Fruit fly (Drosophila melanogaster) whole organism, embryonic: ENCODE data around the gene GIIIspla2.
A peak's percentile ranks its signal among the peaks of the same experiment; 100 is the strongest.

Source experiments
- CG10209 ChIP-seq: fragments of 200-800 bp; sonication (Bioruptor generic); optimal IDR thresholded peaks from 3 replicates; lab custom pipeline; 2017; ENCODE audit warnings: missing biosample characterization, mild to moderate bottlenecking, missing genetic modification characterization, missing genetic modification reagents
- CG10431 ChIP-seq: fragments of 200-800 bp; sonication (Bioruptor generic); optimal IDR thresholded peaks from 3 replicates; lab custom pipeline; 2018; ENCODE audit warnings: missing biosample characterization, mild to moderate bottlenecking, missing genetic modification characterization
- CG12391 ChIP-seq: fragments of 200-800 bp; sonication (Bioruptor generic); optimal IDR thresholded peaks from 3 replicates; lab custom pipeline; 2018; ENCODE audit warnings: missing biosample characterization, mild to moderate bottlenecking, missing genetic modification characterization, moderate library complexity
- CG12659 ChIP-seq: fragments of 200-800 bp; sonication (Bioruptor generic); optimal IDR thresholded peaks from 3 replicates; lab custom pipeline; 2017; ENCODE audit warnings: mild to moderate bottlenecking, missing biosample characterization, missing genetic modification reagents, missing genetic modification characterization
- CG12769 ChIP-seq: fragments of 200-800 bp; sonication (Bioruptor generic); optimal IDR thresholded peaks from 2 replicates; lab custom pipeline; 2019; ENCODE audit warnings: missing biosample characterization, mild to moderate bottlenecking, missing genetic modification characterization, moderate library complexity
- CG13123 ChIP-seq: fragments of 200-800 bp; sonication (Bioruptor generic); optimal IDR thresholded peaks from 2 replicates; lab custom pipeline; 2016; ENCODE audit warnings: missing biosample characterization, missing genetic modification characterization
- CG17359 ChIP-seq: fragments of 200-800 bp; sonication (Bioruptor generic); optimal IDR thresholded peaks from 3 replicates; lab custom pipeline; 2018; ENCODE audit warnings: missing biosample characterization, mild to moderate bottlenecking, missing genetic modification characterization, moderate library complexity
- CG30403 ChIP-seq: fragments of 200-800 bp; sonication (Bioruptor generic); optimal IDR thresholded peaks from 3 replicates; lab custom pipeline; 2016; ENCODE audit warnings: missing biosample characterization, missing genetic modification characterization
- CG34422 ChIP-seq: fragments of 200-800 bp; sonication (Bioruptor generic); IDR thresholded peaks from 3 replicates; pipeline ENCODE4 v1.3.6; 2022; ENCODE audit warnings: missing biosample characterization, missing genetic modification characterization
- CG3995 ChIP-seq: fragments of 200-800 bp; sonication (Bioruptor generic); optimal IDR thresholded peaks from 3 replicates; lab custom pipeline; 2016; ENCODE audit warnings: missing biosample characterization, missing genetic modification characterization
- CG6175 ChIP-seq: fragments of 200-800 bp; sonication (Bioruptor generic); IDR thresholded peaks from 3 replicates; pipeline ENCODE4 v1.3.6; 2022; ENCODE audit warnings: missing biosample characterization, missing genetic modification characterization
- CG6254 ChIP-seq: fragments of 200-800 bp; sonication (Bioruptor generic); optimal IDR thresholded peaks from 3 replicates; lab custom pipeline; 2017; ENCODE audit warnings: mild to moderate bottlenecking, missing biosample characterization, missing genetic modification reagents, missing genetic modification characterization
- CG6791 ChIP-seq: fragments of 200-800 bp; sonication (Bioruptor generic); IDR thresholded peaks from 3 replicates; pipeline ENCODE4 v1.3.6; 2022; ENCODE audit warnings: missing biosample characterization, missing genetic modification characterization; ENCODE audit not compliant: partially characterized antibody
- CG7357 ChIP-seq: fragments of 200-800 bp; sonication (Bioruptor generic); IDR thresholded peaks from 3 replicates; pipeline ENCODE4 v1.3.6; 2022; ENCODE audit warnings: missing biosample characterization, missing genetic modification characterization
- CG7839 ChIP-seq: fragments of 200-800 bp; sonication (Bioruptor generic); optimal IDR thresholded peaks from 3 replicates; lab custom pipeline; 2018; ENCODE audit warnings: missing biosample characterization, mild to moderate bottlenecking, missing genetic modification characterization, moderate library complexity
- CG8290 ChIP-seq, 3 experiments: fragments of 200-800 bp; sonication (Bioruptor generic); optimal IDR thresholded peaks; 2 replicates each; lab custom pipeline; 2016 to 2019; ENCODE audit warnings: missing biosample characterization in 3 of 3, missing genetic modification characterization in 3 of 3, mild to moderate bottlenecking in 2 of 3, moderate library complexity in 1 of 3
- Camta ChIP-seq: fragments of 200-800 bp; sonication (Bioruptor generic); optimal IDR thresholded peaks from 2 replicates; lab custom pipeline; 2016; ENCODE audit warnings: missing biosample characterization, missing genetic modification characterization
- Dek ChIP-seq: fragments of 200-800 bp; sonication (Bioruptor generic); optimal IDR thresholded peaks from 3 replicates; lab custom pipeline; 2019; ENCODE audit warnings: missing biosample characterization, mild to moderate bottlenecking, missing genetic modification characterization, moderate library complexity
- Fer1 ChIP-seq: fragments of 200-800 bp; sonication (Bioruptor generic); optimal IDR thresholded peaks from 2 replicates; lab custom pipeline; 2017; ENCODE audit warnings: missing biosample characterization, mild to moderate bottlenecking, missing genetic modification characterization
- Gsc ChIP-seq: fragments of 200-800 bp; sonication (Bioruptor generic); IDR thresholded peaks from 2 replicates; pipeline ENCODE4 v1.3.6; 2022; ENCODE audit warnings: missing biosample characterization, missing genetic modification characterization
- Gug ChIP-seq: fragments of 200-800 bp; sonication (Bioruptor generic); IDR thresholded peaks from 4 replicates; pipeline ENCODE4 v1.3.6; 2022; ENCODE audit warnings: missing biosample characterization, missing genetic modification characterization
- Lpt ChIP-seq: fragments of >200 bp; optimal IDR thresholded peaks from 2 replicates; lab custom pipeline; 2018; ENCODE audit warnings: missing biosample characterization, missing genetic modification characterization
- Nf-YB ChIP-seq: fragments of 200-800 bp; sonication (Bioruptor generic); optimal IDR thresholded peaks from 3 replicates; lab custom pipeline; 2019; ENCODE audit warnings: missing biosample characterization, mild to moderate bottlenecking, missing genetic modification characterization, moderate library complexity
- Optix ChIP-seq: fragments of 200-800 bp; sonication (Bioruptor generic); IDR thresholded peaks from 3 replicates; pipeline ENCODE4 v1.3.6; 2022; ENCODE audit warnings: missing biosample characterization, missing genetic modification characterization
- Sox100B ChIP-seq: fragments of 200-800 bp; sonication (Bioruptor generic); optimal IDR thresholded peaks from 3 replicates; lab custom pipeline; 2018; ENCODE audit warnings: missing biosample characterization, mild to moderate bottlenecking, missing genetic modification characterization
- Taf1 ChIP-seq: fragments of 200-800 bp; sonication (Bioruptor generic); IDR thresholded peaks from 2 replicates; pipeline ENCODE4 v1.3.6; 2022; ENCODE audit warnings: missing biosample characterization, missing genetic modification characterization
- Trl ChIP-seq, 3 experiments: fragments of >200 bp in 2 of 3; fragments of 200-800 bp in 1 of 3; sonication (Bioruptor generic) in 1 of 3; optimal IDR thresholded peaks; 2 replicates in 1 of 3; 3 replicates in 2 of 3; lab custom pipeline; 2016 to 2017; ENCODE audit warnings: missing biosample characterization in 1 of 3, missing genetic modification characterization in 1 of 3
- Vsx1 ChIP-seq: fragments of 200-800 bp; sonication (Bioruptor generic); optimal IDR thresholded peaks from 2 replicates; lab custom pipeline; 2017; ENCODE audit warnings: missing biosample characterization, mild to moderate bottlenecking, missing genetic modification characterization, missing genetic modification reagents
- ash1 ChIP-seq: fragments of 200-800 bp; sonication (Bioruptor generic); optimal IDR thresholded peaks from 2 replicates; lab custom pipeline; 2018; ENCODE audit warnings: missing biosample characterization, mild to moderate bottlenecking, missing genetic modification characterization
- cad ChIP-seq: fragments of >200 bp; optimal IDR thresholded peaks from 2 replicates; lab custom pipeline; 2017; ENCODE audit warnings: missing biosample characterization, missing genetic modification characterization
- crp ChIP-seq, 2 experiments: fragments of 200-800 bp; sonication (Bioruptor generic); optimal IDR thresholded peaks; 2 replicates in 1 of 2; 3 replicates in 1 of 2; lab custom pipeline; 2017; ENCODE audit warnings: missing biosample characterization in 2 of 2, missing genetic modification characterization in 2 of 2, mild to moderate bottlenecking in 1 of 2, moderate library complexity in 1 of 2
- dmrt99B ChIP-seq: fragments of 200-800 bp; sonication (Bioruptor generic); optimal IDR thresholded peaks from 2 replicates; lab custom pipeline; 2018; ENCODE audit warnings: missing biosample characterization, mild to moderate bottlenecking, missing genetic modification characterization, moderate library complexity
- dpn ChIP-seq, 2 experiments: fragments of 200-800 bp; sonication (Bioruptor generic); optimal IDR thresholded peaks; 3 replicates each; lab custom pipeline; 2016; ENCODE audit warnings: missing biosample characterization in 2 of 2, missing genetic modification characterization in 2 of 2
- jigr1 ChIP-seq: fragments of 200-800 bp; sonication (Bioruptor generic); IDR thresholded peaks from 3 replicates; pipeline ENCODE4 v1.3.6; 2022; ENCODE audit warnings: missing biosample characterization, missing genetic modification characterization
- knrl ChIP-seq: fragments of 200-800 bp; sonication (Bioruptor generic); IDR thresholded peaks from 3 replicates; pipeline ENCODE4 v1.3.6; 2022; ENCODE audit warnings: missing biosample characterization, missing genetic modification characterization; ENCODE audit not compliant: partially characterized antibody
- mirr ChIP-seq: fragments of 200-800 bp; sonication (Bioruptor generic); optimal IDR thresholded peaks from 3 replicates; lab custom pipeline; 2018; ENCODE audit warnings: missing biosample characterization, mild to moderate bottlenecking, missing genetic modification characterization
- nmo ChIP-seq: fragments of 200-800 bp; sonication (Bioruptor generic); optimal IDR thresholded peaks from 2 replicates; lab custom pipeline; 2018; ENCODE audit warnings: missing biosample characterization, mild to moderate bottlenecking, missing genetic modification characterization, moderate library complexity
- org-1 ChIP-seq: fragments of 200-800 bp; sonication (Bioruptor generic); optimal IDR thresholded peaks from 2 replicates; lab custom pipeline; 2017; ENCODE audit warnings: missing biosample characterization, missing genetic modification characterization
- peb ChIP-seq: fragments of 200-800 bp; sonication (Bioruptor generic); IDR thresholded peaks from 2 replicates; pipeline ENCODE4 v1.3.6; 2022; ENCODE audit warnings: missing biosample characterization, missing genetic modification characterization
- pum ChIP-seq: fragments of 200-800 bp; sonication (Bioruptor generic); optimal IDR thresholded peaks from 2 replicates; lab custom pipeline; 2016; ENCODE audit warnings: missing biosample characterization, missing genetic modification characterization
- pzg ChIP-seq: fragments of 200-800 bp; sonication (Bioruptor generic); optimal IDR thresholded peaks from 3 replicates; lab custom pipeline; 2018; ENCODE audit warnings: missing biosample characterization, mild to moderate bottlenecking, missing genetic modification characterization, moderate library complexity
- scrt ChIP-seq: fragments of 200-800 bp; sonication (Bioruptor generic); optimal IDR thresholded peaks from 2 replicates; lab custom pipeline; 2018; ENCODE audit warnings: missing biosample characterization, mild to moderate bottlenecking, missing genetic modification characterization, moderate library complexity
- sens-2 ChIP-seq: fragments of 200-800 bp; sonication (Bioruptor generic); IDR thresholded peaks from 2 replicates; pipeline ENCODE4 v1.3.6; 2022; ENCODE audit warnings: missing biosample characterization, missing genetic modification characterization
- sima ChIP-seq: fragments of 200-800 bp; sonication (Bioruptor generic); optimal IDR thresholded peaks from 2 replicates; lab custom pipeline; 2016; ENCODE audit warnings: missing biosample characterization, missing genetic modification characterization
- ssp ChIP-seq: fragments of 200-800 bp; sonication (Bioruptor generic); IDR thresholded peaks from 2 replicates; pipeline ENCODE4 v1.3.6; 2022; ENCODE audit warnings: missing biosample characterization, missing genetic modification characterization
- tup ChIP-seq: fragments of 200-800 bp; sonication (Bioruptor generic); optimal IDR thresholded peaks from 2 replicates; lab custom pipeline; 2016; ENCODE audit warnings: missing biosample characterization, mild to moderate bottlenecking, missing genetic modification characterization, moderate library complexity
- twi ChIP-seq: fragments of 200-800 bp; optimal IDR thresholded peaks from 2 replicates; lab custom pipeline; 2019; ENCODE audit warnings: missing biosample characterization, mild to moderate bottlenecking, missing genetic modification characterization, moderate library complexity
- unc-4 ChIP-seq: fragments of 200-800 bp; sonication (Bioruptor generic); IDR thresholded peaks from 2 replicates; pipeline ENCODE4 v1.3.6; 2022; ENCODE audit warnings: missing biosample characterization, missing genetic modification characterization; ENCODE audit not compliant: partially characterized antibody
- yki ChIP-seq: fragments of >200 bp; optimal IDR thresholded peaks from 3 replicates; lab custom pipeline; 2018

Gene GIIIspla2

dm6 chrX:8205625-8206252, 48.3 kb downstream of the GIIIspla2 start (continued):
- no peak for TF ChIP-seq CG13123 (GFP tag; lab: Kevin White, UChicago)
- TF ChIP-seq Nf-YB (GFP tag; lab: Kevin White, UChicago) = no peak
- TF ChIP-seq Dek (tag; lab: Kevin White, UChicago) = no peak
- TF ChIP-seq sima (GFP tag; lab: Kevin White, UChicago) = no peak
- TF ChIP-seq nmo (GFP tag; lab: Kevin White, UChicago) = peak; percentile 43
- TF ChIP-seq tup (GFP tag; lab: Kevin White, UChicago) = no peak
- TF ChIP-seq ash1 (GFP tag; lab: Kevin White, UChicago) = no peak
- TF ChIP-seq CG34422 (GFP tag; lab: Robert Waterston, UW) = no peak
- TF ChIP-seq Lpt (GFP tag; lab: Kevin White, UChicago) = no peak
- no peak for TF ChIP-seq knrl (GFP tag; lab: Robert Waterston, UW)
- TF ChIP-seq CG30403 = peak; percentile 25
- TF ChIP-seq yki = no peak
- no peak for TF ChIP-seq CG10209
- no peak for TF ChIP-seq CG6175 (GFP tag; lab: Robert Waterston, UW)
- no peak for TF ChIP-seq jigr1
- no peak for TF ChIP-seq pum (GFP tag; lab: Kevin White, UChicago)
- TF ChIP-seq pzg (GFP tag; lab: Kevin White, UChicago) = no peak
- peak in 1 of 2 experiments; percentile 36 for TF ChIP-seq dpn (GFP tag; optimal IDR thresholded peaks at IDR 0.05; lab: Kevin White, UChicago)
- no peak for TF ChIP-seq Optix (GFP tag; lab: Robert Waterston, UW)
- no peak for TF ChIP-seq scrt (GFP tag; lab: Kevin White, UChicago)
- TF ChIP-seq sens-2 = no peak
- no peak for TF ChIP-seq Vsx1 (GFP tag; lab: Kevin White, UChicago)
- no peak for TF ChIP-seq Trl (optimal IDR thresholded peaks at IDR 0.05; lab: Kevin White, UChicago)
- TF ChIP-seq Trl (GFP tag; optimal IDR thresholded peaks at IDR 0.05; lab: Kevin White, UChicago) = no peak
- no peak for TF ChIP-seq CG6791 (GFP tag; lab: Robert Waterston, UW)
- no peak for TF ChIP-seq org-1 (GFP tag; lab: Kevin White, UChicago)
- peak; percentile 44 for TF ChIP-seq Sox100B (GFP tag; lab: Kevin White, UChicago)
- no peak for TF ChIP-seq ssp (GFP tag; lab: Robert Waterston, UW)
- peak; percentile 68 for TF ChIP-seq CG7839 (tag; lab: Kevin White, UChicago)
- TF ChIP-seq crp (GFP tag; optimal IDR thresholded peaks at IDR 0.05; lab: Kevin White, UChicago) = no peak
- TF ChIP-seq CG12659 (GFP tag; lab: Kevin White, UChicago) = peak; percentile 26
- TF ChIP-seq CG12769 = peak; percentile 6
- TF ChIP-seq CG3995 (GFP tag; lab: Kevin White, UChicago) = no peak
- no peak for TF ChIP-seq CG6254 (GFP tag; lab: Kevin White, UChicago)
- TF ChIP-seq CG12391 (tag; lab: Kevin White, UChicago) = peak; percentile 56
- peak; percentile 85 for TF ChIP-seq dmrt99B (tag; lab: Kevin White, UChicago)
- TF ChIP-seq peb (GFP tag; lab: Robert Waterston, UW) = no peak
- TF ChIP-seq Gug (GFP tag; lab: Robert Waterston, UW) = no peak
- TF ChIP-seq CG10431 = no peak
- no peak for TF ChIP-seq CG8290 (GFP tag; optimal IDR thresholded peaks at IDR 0.05; lab: Kevin White, UChicago)
- no peak for TF ChIP-seq CG8290 (tag; optimal IDR thresholded peaks at IDR 0.05; lab: Kevin White, UChicago)
- TF ChIP-seq CG7357 (GFP tag; lab: Robert Waterston, UW) = 0 out of 3 replicates have a peak, but pooled peaks have one; percentile 25
- TF ChIP-seq mirr (GFP tag; lab: Kevin White, UChicago) = no peak
- TF ChIP-seq Camta (GFP tag; lab: Kevin White, UChicago) = no peak
- peak; percentile 75 for TF ChIP-seq CG17359
- TF ChIP-seq Taf1 = no peak
- peak; percentile 5 for TF ChIP-seq Fer1 (GFP tag; lab: Kevin White, UChicago)
- no peak for TF ChIP-seq Gsc (GFP tag; lab: Robert Waterston, UW)
- no peak for TF ChIP-seq cad (GFP tag; lab: Kevin White, UChicago)
- no peak for TF ChIP-seq twi (tag; lab: Kevin White, UChicago)
- TF ChIP-seq unc-4 (GFP tag; lab: Robert Waterston, UW) = no peak
